Worm (Caenorhabditis elegans): ENCODE results near the gene F18H3.1.
A peak's percentile ranks its signal among the peaks of the same experiment; 100 is the strongest.

The F18H3.1 gene

DNA sequence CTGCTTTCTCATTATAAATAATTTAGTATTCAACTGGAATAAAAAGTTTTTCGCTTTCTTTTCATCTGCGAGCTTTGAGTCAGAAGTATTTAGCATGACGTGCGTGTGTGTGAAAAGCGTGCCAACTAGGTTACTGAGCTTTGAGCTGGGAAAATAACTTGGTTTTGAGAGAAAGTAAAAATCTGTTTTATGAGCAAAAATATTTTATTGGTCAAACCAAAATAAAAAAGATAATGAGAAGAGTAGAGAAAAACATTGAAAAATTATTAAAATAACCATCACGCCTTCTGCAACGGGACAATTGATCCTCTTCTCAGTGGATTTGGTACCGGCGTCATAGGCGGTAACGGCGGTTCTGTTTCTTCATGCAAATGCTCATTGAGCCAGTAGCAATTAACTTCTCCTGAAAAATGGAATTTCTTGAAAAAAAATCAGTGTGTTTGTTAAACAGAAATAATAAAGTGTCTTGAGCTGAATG lies 25.1 kb downstream of the F18H3.1 start (continued):
- TF ChIP-seq F39B2.1 (GFP tag; IDR thresholded peaks at IDR 0.05) (no peak), F33H1.4 (GFP tag; IDR thresholded peaks at IDR 0.05) (no peak), F55B11.4 (tag; optimal IDR thresholded peaks at IDR 0.05; ENCODE audit: borderline replicate concordance, insufficient read depth) (no peak), lsl-1 (GFP tag; optimal IDR thresholded peaks at IDR 0.05) (no peak), ztf-25 (GFP tag; IDR thresholded peaks at IDR 0.05) (no peak), hlh-26 (GFP tag; conservative IDR thresholded peaks at IDR 0.05) (no peak), nfya-1 (tag; optimal IDR thresholded peaks at IDR 0.05; ENCODE audit: borderline replicate concordance, insufficient read depth) (no peak), Y79H2A.3 (GFP tag; conservative IDR thresholded peaks at IDR 0.05) (no peak), T26A5.8 (tag; optimal IDR thresholded peaks at IDR 0.05) (no peak), Y53G8AR.9 (GFP tag; conservative IDR thresholded peaks at IDR 0.05) (0 out of 2 replicates have a peak, but pooled peaks have one; percentile 70), zim-3 (tag; optimal IDR thresholded peaks at IDR 0.05) (peak; percentile 34), ama-1 (optimal IDR thresholded peaks at IDR 0.05) (peak; percentile 76), ama-1 (GFP tag; optimal IDR thresholded peaks at IDR 0.05) (no peak), C06A6.2 (GFP tag; conservative IDR thresholded peaks at IDR 0.05) (0 out of 2 replicates have a peak, but pooled peaks have one; percentile 16), F49E8.2 (tag; optimal IDR thresholded peaks at IDR 0.05; ENCODE audit: insufficient read depth) (no peak), egrh-3 (GFP tag; IDR thresholded peaks at IDR 0.05) (no peak), K11D2.4 (GFP tag; IDR thresholded peaks at IDR 0.05) (peak; percentile 36; the same call in 1 of the 2 replicates), ceh-40 (GFP tag; IDR thresholded peaks at IDR 0.05) (no peak), repo-1 (tag; optimal IDR thresholded peaks at IDR 0.05) (no peak), bed-2 (GFP tag; IDR thresholded peaks at IDR 0.05) (no peak), lin-40 (tag; optimal IDR thresholded peaks at IDR 0.05) (peak; percentile 16), D2030.7 (GFP tag; IDR thresholded peaks at IDR 0.05) (no peak), ztf-18 (tag; optimal IDR thresholded peaks at IDR 0.05) (no peak), ceh-91 (GFP tag; IDR thresholded peaks at IDR 0.05) (no peak)

- no peak for TF ChIP-seq ceh-58 (GFP tag; IDR thresholded peaks at IDR 0.05)
- TF ChIP-seq T26A5.8 (tag; optimal IDR thresholded peaks at IDR 0.05): no peak
- no peak for TF ChIP-seq ekl-4 (GFP tag; IDR thresholded peaks at IDR 0.05)
- no peak for TF ChIP-seq hlh-26 (GFP tag; conservative IDR thresholded peaks at IDR 0.05)
- TF ChIP-seq bed-2 (GFP tag; IDR thresholded peaks at IDR 0.05): no peak
- TF ChIP-seq ZK185.1 (tag; optimal IDR thresholded peaks at IDR 0.05; ENCODE audit: poor library complexity, severe bottlenecking): no peak
- no peak for TF ChIP-seq attf-5 (GFP tag; optimal IDR thresholded peaks at IDR 0.05)
- TF ChIP-seq F55B11.4 (tag; optimal IDR thresholded peaks at IDR 0.05; ENCODE audit: borderline replicate concordance, insufficient read depth): no peak
- TF ChIP-seq rcor-1 (GFP tag; IDR thresholded peaks at IDR 0.05): no peak
Measured at ce11 chrX:13550890-13551289, 31.4 kb downstream of the F18H3.1 start, which contains the start of gene odr-1. Gene odr-1, minus strand, starts transcription at chrX:13550990.

DNA sequence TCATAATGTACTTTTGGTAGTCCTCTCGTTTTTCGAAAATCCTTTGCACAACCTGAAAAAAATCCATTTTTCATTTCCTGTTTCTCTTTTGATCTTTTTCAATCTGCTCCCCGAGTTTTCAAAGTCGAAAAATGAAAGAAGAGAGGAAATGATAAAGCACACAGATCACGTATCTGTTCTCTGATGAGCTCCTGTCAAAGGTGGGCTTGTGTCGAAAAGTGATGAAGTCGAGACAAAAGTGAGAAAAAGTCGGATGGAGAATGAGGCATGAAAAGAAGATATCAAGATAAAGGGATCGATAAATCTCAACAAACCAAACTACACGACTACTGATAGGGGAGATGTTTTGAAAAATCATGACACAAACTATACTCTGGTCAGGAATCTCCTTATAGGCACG lies 35.6 kb downstream of the F18H3.1 start:
- no peak for TF ChIP-seq snpc-4 (GFP tag; optimal IDR thresholded peaks at IDR 0.05)
- TF ChIP-seq snpc-4 (tag; optimal IDR thresholded peaks at IDR 0.05): no peak
- no peak for TF ChIP-seq F22D6.2 (tag; optimal IDR thresholded peaks at IDR 0.05)
- TF ChIP-seq hrde-1 (tag; optimal IDR thresholded peaks at IDR 0.05; ENCODE audit: borderline replicate concordance): no peak
- TF ChIP-seq Y79H2A.3 (GFP tag; conservative IDR thresholded peaks at IDR 0.05): no peak
- no peak for TF ChIP-seq nfya-2 (GFP tag; IDR thresholded peaks at IDR 0.05)
- TF ChIP-seq rpc-1 (optimal IDR thresholded peaks at IDR 0.05): no peak
- no peak for TF ChIP-seq rpc-1 (tag; optimal IDR thresholded peaks at IDR 0.05)
- no peak for TF ChIP-seq nfya-1 (tag; optimal IDR thresholded peaks at IDR 0.05; ENCODE audit: borderline replicate concordance, insufficient read depth)
- TF ChIP-seq aptf-3 (GFP tag; IDR thresholded peaks at IDR 0.05): no peak
- TF ChIP-seq sptf-2 (GFP tag; optimal IDR thresholded peaks at IDR 0.05): no peak
- no peak for TF ChIP-seq snpc-1.1 (tag; optimal IDR thresholded peaks at IDR 0.05; ENCODE audit: insufficient read depth)
- TF ChIP-seq zim-3 (tag; optimal IDR thresholded peaks at IDR 0.05): no peak
